Worm (Caenorhabditis elegans) whole organism, L4 larva: ENCODE data around the gene R11G1.2.

Experiments used
- F37D6.2 ChIP-seq: sonication (generic microtip); optimal IDR thresholded peaks from 2 replicates; lab custom pipeline; 2016; ENCODE audit warnings: mild to moderate bottlenecking, missing genetic modification characterization, missing compliant biosample characterization
- Y5F2A.4 ChIP-seq: fragments of 200-800 bp; sonication (Bioruptor generic); optimal IDR thresholded peaks from 2 replicates; lab custom pipeline; 2018; ENCODE audit warnings: mild to moderate bottlenecking, missing genetic modification characterization, missing compliant biosample characterization
- ceh-28 ChIP-seq: fragments of 150-350 bp; optimal IDR thresholded peaks from 2 replicates; lab custom pipeline; 2014; ENCODE audit warnings: missing biosample characterization, missing genetic modification reagents, missing genetic modification characterization
- ceh-62 ChIP-seq: sonication (generic microtip); optimal IDR thresholded peaks from 2 replicates; lab custom pipeline; 2017; ENCODE audit warnings: missing biosample characterization, missing genetic modification characterization
- nhr-25 ChIP-seq: sonication (generic microtip); optimal IDR thresholded peaks from 2 replicates; lab custom pipeline; 2017; ENCODE audit warnings: missing genetic modification characterization, mild to moderate bottlenecking, missing compliant biosample characterization, antibody characterized with exemption, moderate library complexity, borderline replicate concordance; ENCODE audit not compliant: insufficient read depth
- pha-4 ChIP-seq, 2 experiments: fragments of 150-350 bp in 1 of 2; fragments of 200-800 bp in 1 of 2; sonication (Bioruptor generic) in 1 of 2; IDR thresholded peaks in 1 of 2; optimal IDR thresholded peaks in 1 of 2; 2 replicates each; pipeline versions ENCODE4 v1.3.6 to Lab custom; 2014 to 2022; ENCODE audit warnings: missing genetic modification characterization in 2 of 2, missing genetic modification reagents in 2 of 2, missing biosample characterization in 1 of 2, missing compliant biosample characterization in 1 of 2
- pqm-1 ChIP-seq: sonication (generic microtip); optimal IDR thresholded peaks from 2 replicates; lab custom pipeline; 2017; ENCODE audit warnings: missing biosample characterization, missing genetic modification characterization
- zip-11 ChIP-seq: fragments of 200-800 bp; sonication (Bioruptor generic); IDR thresholded peaks from 2 replicates; pipeline ENCODE4 v1.3.6; 2022; ENCODE audit warnings: missing genetic modification characterization, missing compliant biosample characterization

DNA sequence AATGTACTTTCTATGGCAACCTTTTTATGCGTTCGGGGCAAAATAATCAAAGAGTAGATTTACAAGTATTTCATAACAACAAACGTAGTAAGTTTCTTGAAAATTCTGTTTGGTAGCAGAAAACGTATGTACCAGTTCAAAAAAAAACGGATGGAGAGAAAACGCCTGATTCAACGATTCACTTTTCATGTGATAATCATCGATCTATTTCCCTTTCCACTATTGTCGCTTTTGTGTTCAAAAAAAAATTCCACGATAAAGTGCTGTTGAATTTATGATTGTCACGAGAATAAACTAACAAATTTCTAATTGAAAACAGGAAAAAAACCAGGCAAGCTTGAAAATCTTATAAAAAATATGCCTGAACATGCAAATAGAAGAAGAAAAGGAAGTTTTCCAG lies 45.4 kb downstream of the R11G1.2 start:
- no peak for TF ChIP-seq Y5F2A.4
- no peak for TF ChIP-seq zip-11
- TF ChIP-seq F37D6.2 (tag; lab: Kevin White, UChicago): no peak
- no peak for TF ChIP-seq ceh-62
- no peak for TF ChIP-seq pqm-1
- TF ChIP-seq nhr-25 (tag; lab: Kevin White, UChicago): no peak
- no peak for TF ChIP-seq pha-4 (GFP tag; IDR thresholded peaks at IDR 0.05; lab: Robert Waterston, UW)
- no peak for TF ChIP-seq pha-4 (tag; optimal IDR thresholded peaks at IDR 0.05; lab: Kevin White, UChicago)
- no peak for TF ChIP-seq ceh-28 (tag; lab: Kevin White, UChicago)
